Fruit fly (Drosophila melanogaster) whole organism, wandering third instar larva: ENCODE measurements around the gene epsilonCOP.

ENCODE experiments used
- Abd-B ChIP-seq: fragments of >200 bp; optimal IDR thresholded peaks from 2 replicates; lab custom pipeline; 2017; ENCODE audit warnings: missing biosample characterization, missing genetic modification characterization
- CG32264 ChIP-seq: fragments of 200-800 bp; sonication (Bioruptor generic); optimal IDR thresholded peaks from 2 replicates; lab custom pipeline; 2016; ENCODE audit warnings: missing biosample characterization, missing genetic modification characterization
- CG9705 ChIP-seq: fragments of 200-800 bp; sonication (Bioruptor generic); optimal IDR thresholded peaks from 2 replicates; lab custom pipeline; 2018; ENCODE audit warnings: missing biosample characterization, mild to moderate bottlenecking, missing genetic modification characterization
- CrebA ChIP-seq: fragments of 200-800 bp; sonication (Bioruptor generic); optimal IDR thresholded peaks from 2 replicates; lab custom pipeline; 2016; ENCODE audit warnings: missing biosample characterization, mild to moderate bottlenecking, missing genetic modification characterization, borderline replicate concordance
- Dfd ChIP-seq: fragments of >200 bp; optimal IDR thresholded peaks from 2 replicates; lab custom pipeline; 2017; ENCODE audit warnings: missing biosample characterization, missing genetic modification characterization
- Dif ChIP-seq: fragments of 200-275, 200-300 bp; sonication (Bioruptor generic); optimal IDR thresholded peaks from 2 replicates; lab custom pipeline; 2018; ENCODE audit warnings: missing biosample characterization, missing genetic modification characterization; ENCODE audit not compliant: partially characterized antibody
- GATAd ChIP-seq: sonication (Bioruptor generic); optimal IDR thresholded peaks from 2 replicates; lab custom pipeline; 2016; ENCODE audit warnings: missing biosample characterization, missing genetic modification characterization
- HLH106 ChIP-seq: fragments of 200-800 bp; optimal IDR thresholded peaks from 3 replicates; lab custom pipeline; 2019; ENCODE audit warnings: missing biosample characterization, mild to moderate bottlenecking, missing genetic modification characterization, moderate library complexity
- Hnf4 ChIP-seq: fragments of 200-800 bp; sonication (Bioruptor generic); optimal IDR thresholded peaks from 2 replicates; lab custom pipeline; 2016; ENCODE audit warnings: missing biosample characterization, mild to moderate bottlenecking, missing genetic modification characterization
- Hr78 ChIP-seq: fragments of >200 bp; optimal IDR thresholded peaks from 2 replicates; lab custom pipeline; 2017; ENCODE audit warnings: missing biosample characterization, missing genetic modification characterization
- Hr83 ChIP-seq: fragments of 200-300 bp; sonication (Bioruptor generic); optimal IDR thresholded peaks from 2 replicates; lab custom pipeline; 2016; ENCODE audit warnings: missing biosample characterization, mild to moderate bottlenecking, missing genetic modification characterization, moderate library complexity; ENCODE audit not compliant: poor library complexity, severe bottlenecking
- Jra ChIP-seq: sonication (Bioruptor generic); optimal IDR thresholded peaks from 2 replicates; lab custom pipeline; 2016; ENCODE audit warnings: missing biosample characterization, missing genetic modification characterization
- Mio ChIP-seq: sonication (Bioruptor generic); optimal IDR thresholded peaks from 2 replicates; lab custom pipeline; 2016; ENCODE audit warnings: missing biosample characterization, missing genetic modification characterization
- Myc ChIP-seq: fragments of >200 bp; optimal IDR thresholded peaks from 2 replicates; lab custom pipeline; 2017
- N ChIP-seq: fragments of >200 bp; optimal IDR thresholded peaks from 2 replicates; lab custom pipeline; 2018; ENCODE audit warnings: missing biosample characterization, missing external identifiers, missing genetic modification characterization
- OdsH ChIP-seq: fragments of 200-800 bp; sonication (Bioruptor generic); optimal IDR thresholded peaks from 2 replicates; lab custom pipeline; 2016; ENCODE audit warnings: missing biosample characterization, mild to moderate bottlenecking, missing genetic modification characterization
- Rel ChIP-seq, 2 experiments: fragments of 200-800 bp; sonication (Bioruptor generic) in 1 of 2; optimal IDR thresholded peaks; 2 replicates in 1 of 2; 3 replicates in 1 of 2; lab custom pipeline; 2016 to 2019; ENCODE audit warnings: mild to moderate bottlenecking in 2 of 2, missing biosample characterization in 2 of 2, missing genetic modification characterization in 2 of 2, moderate library complexity in 1 of 2
- Sp1 ChIP-seq: fragments of 200-800 bp; sonication (Bioruptor generic); optimal IDR thresholded peaks from 3 replicates; lab custom pipeline; 2019; ENCODE audit warnings: missing biosample characterization, mild to moderate bottlenecking, missing genetic modification characterization, moderate library complexity
- Vsx2 ChIP-seq: fragments of 200-300, 225-300 bp; sonication (Bioruptor generic); optimal IDR thresholded peaks from 2 replicates; lab custom pipeline; 2018; ENCODE audit warnings: missing biosample characterization, missing genetic modification characterization; ENCODE audit not compliant: partially characterized antibody
- br ChIP-seq: fragments of 200-800 bp; sonication (Bioruptor generic); optimal IDR thresholded peaks from 2 replicates; lab custom pipeline; 2016; ENCODE audit warnings: missing biosample characterization, missing genetic modification characterization
- brk ChIP-seq: fragments of 200-800 bp; sonication (Bioruptor generic); optimal IDR thresholded peaks from 2 replicates; lab custom pipeline; 2016; ENCODE audit warnings: missing biosample characterization, mild to moderate bottlenecking, missing genetic modification characterization
- dl ChIP-seq, 2 experiments: fragments of 175-275, 200-275 bp in 1 of 2; fragments of 200-275 bp in 1 of 2; sonication (Bioruptor generic); optimal IDR thresholded peaks; lab custom pipeline; 2018; ENCODE audit warnings: mild to moderate bottlenecking in 2 of 2, missing biosample characterization in 2 of 2, missing genetic modification characterization in 2 of 2, moderate library complexity in 2 of 2; ENCODE audit not compliant: partially characterized antibody in 2 of 2, insufficient read depth in 1 of 2
- dmrt93B ChIP-seq: fragments of 200-800 bp; sonication (Bioruptor generic); optimal IDR thresholded peaks from 2 replicates; lab custom pipeline; 2018; ENCODE audit warnings: missing biosample characterization, mild to moderate bottlenecking, missing genetic modification characterization
- dsf ChIP-seq: sonication (Bioruptor generic); optimal IDR thresholded peaks from 2 replicates; lab custom pipeline; 2016; ENCODE audit warnings: missing biosample characterization, missing genetic modification characterization, borderline replicate concordance
- ey ChIP-seq: fragments of 200-800 bp; sonication (Bioruptor generic); optimal IDR thresholded peaks from 2 replicates; lab custom pipeline; 2016; ENCODE audit warnings: missing biosample characterization, missing genetic modification characterization
- foxo ChIP-seq, 2 experiments: fragments of 200-800 bp; sonication (Bioruptor generic); optimal IDR thresholded peaks; 2 replicates in 1 of 2; 3 replicates in 1 of 2; lab custom pipeline; 2016 to 2017; ENCODE audit warnings: missing biosample characterization in 2 of 2, missing genetic modification characterization in 2 of 2
- fru ChIP-seq: fragments of 200-800 bp; sonication (Bioruptor generic); optimal IDR thresholded peaks from 3 replicates; lab custom pipeline; 2016; ENCODE audit warnings: missing biosample characterization, mild to moderate bottlenecking, missing genetic modification characterization
- h ChIP-seq: fragments of 200-800 bp; sonication (Bioruptor generic); optimal IDR thresholded peaks from 3 replicates; lab custom pipeline; 2016; ENCODE audit warnings: missing biosample characterization, mild to moderate bottlenecking, missing genetic modification characterization
- jim ChIP-seq: fragments of 175-275, 200-325 bp; sonication (Bioruptor generic); optimal IDR thresholded peaks from 2 replicates; lab custom pipeline; 2016; ENCODE audit warnings: missing biosample characterization, mild to moderate bottlenecking, missing genetic modification characterization
- lola ChIP-seq: fragments of >200 bp; optimal IDR thresholded peaks from 2 replicates; lab custom pipeline; 2017; ENCODE audit warnings: missing biosample characterization, missing genetic modification characterization
- pan ChIP-seq: fragments of >200 bp; optimal IDR thresholded peaks from 2 replicates; lab custom pipeline; 2017
- psq ChIP-seq: fragments of 200-800 bp; sonication (Bioruptor generic); optimal IDR thresholded peaks from 3 replicates; lab custom pipeline; 2017; ENCODE audit warnings: missing biosample characterization, mild to moderate bottlenecking, missing genetic modification characterization, moderate library complexity
- rgr ChIP-seq: fragments of 200-800 bp; sonication (Bioruptor generic); optimal IDR thresholded peaks from 3 replicates; lab custom pipeline; 2016; ENCODE audit warnings: missing biosample characterization, mild to moderate bottlenecking, missing genetic modification characterization
- sage ChIP-seq: fragments of 200-800 bp; sonication (Bioruptor generic); optimal IDR thresholded peaks from 2 replicates; lab custom pipeline; 2016; ENCODE audit warnings: missing biosample characterization, mild to moderate bottlenecking, missing genetic modification characterization
- sv ChIP-seq: fragments of 200-800 bp; sonication (Bioruptor generic); optimal IDR thresholded peaks from 3 replicates; lab custom pipeline; 2016; ENCODE audit warnings: missing biosample characterization, missing genetic modification characterization
- tai ChIP-seq: sonication (Bioruptor generic); optimal IDR thresholded peaks from 2 replicates; lab custom pipeline; 2016; ENCODE audit warnings: missing biosample characterization, missing genetic modification characterization
- usp ChIP-seq: fragments of >200 bp; optimal IDR thresholded peaks from 2 replicates; lab custom pipeline; 2017; ENCODE audit warnings: missing biosample characterization, missing genetic modification characterization
- woc ChIP-seq: sonication (Bioruptor generic); optimal IDR thresholded peaks from 2 replicates; lab custom pipeline; 2016; ENCODE audit warnings: missing biosample characterization, mild to moderate bottlenecking, missing genetic modification characterization

epsilonCOP gene

dm6 chr2L:6473076-6474037 lies 15.5 kb upstream of the epsilonCOP start, which contains the start of gene mmy:
Gene mmy (minus strand): TSS chr2L:6473904.
- peak; percentile 52 for TF ChIP-seq sage (GFP tag; lab: Kevin White, UChicago)
- no peak for TF ChIP-seq Dif (GFP tag; lab: Kevin White, UChicago)
- TF ChIP-seq tai, result no peak
- peak; percentile 38 for TF ChIP-seq h (GFP tag; lab: Kevin White, UChicago)
- peak in 1 of 2 experiments; percentile 59 for TF ChIP-seq foxo (GFP tag; optimal IDR thresholded peaks at IDR 0.05; lab: Kevin White, UChicago)
- TF ChIP-seq CrebA (GFP tag; lab: Kevin White, UChicago), result no peak
- TF ChIP-seq Myc (lab: Kevin White, UChicago), result no peak
- TF ChIP-seq dl (GFP tag; optimal IDR thresholded peaks at IDR 0.05; lab: Kevin White, UChicago; ENCODE audit: insufficient read depth in 1 of 2, partially characterized antibody in 2 of 2), result peak; percentile 19 to 53
- peak; percentile 51 for TF ChIP-seq OdsH
- TF ChIP-seq CG9705 (GFP tag; lab: Kevin White, UChicago), result no peak
- TF ChIP-seq GATAd (GFP tag; lab: Kevin White, UChicago), result no peak
- TF ChIP-seq Hnf4 (GFP tag; lab: Kevin White, UChicago), result no peak
- TF ChIP-seq fru (GFP tag; lab: Kevin White, UChicago), result peak; percentile 64
- no peak for TF ChIP-seq Dfd (GFP tag; lab: Kevin White, UChicago)
- TF ChIP-seq brk, result peak; percentile 24
- TF ChIP-seq lola (GFP tag; lab: Kevin White, UChicago), result no peak
- TF ChIP-seq dsf (GFP tag; lab: Kevin White, UChicago), result no peak
- TF ChIP-seq rgr (GFP tag; lab: Kevin White, UChicago), result peak; percentile 66
- no peak for TF ChIP-seq Hr78
- peak; percentile 56 for TF ChIP-seq N
- peak; percentile 62 for TF ChIP-seq pan (lab: Kevin White, UChicago)
- TF ChIP-seq Vsx2 (GFP tag; lab: Kevin White, UChicago), result no peak
- no peak for TF ChIP-seq Mio (GFP tag; lab: Kevin White, UChicago)
- peak; percentile 53 for TF ChIP-seq HLH106 (tag; lab: Kevin White, UChicago)
- TF ChIP-seq Jra (GFP tag; lab: Kevin White, UChicago), result peak; percentile 33
- peak; percentile 9 for TF ChIP-seq woc (GFP tag; lab: Kevin White, UChicago)
- no peak for TF ChIP-seq dmrt93B (GFP tag; lab: Kevin White, UChicago)
- peak; percentile 11 for TF ChIP-seq psq (GFP tag; lab: Kevin White, UChicago)
- TF ChIP-seq br (GFP tag; lab: Kevin White, UChicago), result peak; percentile 45
- peak; percentile 70 for TF ChIP-seq Sp1 (GFP tag; lab: Kevin White, UChicago)
- TF ChIP-seq usp (GFP tag; lab: Kevin White, UChicago), result no peak
- TF ChIP-seq CG32264, result no peak
- TF ChIP-seq Hr83, result peak; percentile 49
- TF ChIP-seq Abd-B (GFP tag; lab: Kevin White, UChicago), result no peak
- TF ChIP-seq sv (GFP tag; lab: Kevin White, UChicago), result no peak
- peak; percentile 77 for TF ChIP-seq jim (GFP tag; lab: Kevin White, UChicago)
- peak; percentile 35 for TF ChIP-seq Rel (GFP tag; optimal IDR thresholded peaks at IDR 0.05; lab: Kevin White, UChicago)
- TF ChIP-seq Rel (tag; optimal IDR thresholded peaks at IDR 0.05; lab: Kevin White, UChicago), result peak; percentile 92
- TF ChIP-seq ey (GFP tag; lab: Kevin White, UChicago), result peak; percentile 34

dm6 chr2L:6474298-6474697 lies 14.6 kb upstream of the epsilonCOP start:
- TF ChIP-seq jim (GFP tag; lab: Kevin White, UChicago) (no peak), rgr (GFP tag; lab: Kevin White, UChicago) (no peak), woc (GFP tag; lab: Kevin White, UChicago) (no peak), Hnf4 (GFP tag; lab: Kevin White, UChicago) (no peak), GATAd (GFP tag; lab: Kevin White, UChicago) (no peak), dsf (GFP tag; lab: Kevin White, UChicago) (no peak), pan (lab: Kevin White, UChicago) (no peak), Abd-B (GFP tag; lab: Kevin White, UChicago) (no peak), usp (GFP tag; lab: Kevin White, UChicago) (no peak), h (GFP tag; lab: Kevin White, UChicago) (no peak), Hr83 (no peak), N (no peak), sage (GFP tag; lab: Kevin White, UChicago) (no peak), dmrt93B (GFP tag; lab: Kevin White, UChicago) (no peak), CrebA (GFP tag; lab: Kevin White, UChicago) (no peak), lola (GFP tag; lab: Kevin White, UChicago) (no peak), brk (no peak), Hr78 (no peak)
- TF ChIP-seq, all 38 proteins: peak for 0
